Worm (Caenorhabditis elegans) whole organism, L2 larva: Measurements from ENCODE around the gene try-11.

Experiments
- aly-2 ChIP-seq: fragments of 150-350 bp; optimal IDR thresholded peaks from 2 replicates; lab custom pipeline; 2014; ENCODE audit warnings: missing biosample characterization, missing genetic modification characterization
- ama-1 ChIP-seq: fragments of 150-350 bp; optimal IDR thresholded peaks from 2 replicates; lab custom pipeline; 2018; ENCODE audit warnings: inconsistent platforms
- ceh-82 ChIP-seq: fragments of 150-350 bp; optimal IDR thresholded peaks from 2 replicates; lab custom pipeline; 2014; ENCODE audit warnings: missing biosample characterization, missing genetic modification characterization
- elt-1 ChIP-seq: fragments of 150-350 bp; optimal IDR thresholded peaks from 2 replicates; lab custom pipeline; 2014; ENCODE audit warnings: missing biosample characterization, missing genetic modification characterization
- lsy-2 ChIP-seq, 2 experiments: fragments of 150-350 bp in 1 of 2; sonication (generic microtip) in 1 of 2; optimal IDR thresholded peaks; 2 replicates each; lab custom pipeline; 2014 to 2017; ENCODE audit warnings: missing biosample characterization in 2 of 2, missing genetic modification characterization in 2 of 2
- nhr-11 ChIP-seq: fragments of 150-350 bp; optimal IDR thresholded peaks from 2 replicates; lab custom pipeline; 2014; ENCODE audit warnings: missing biosample characterization, missing genetic modification characterization
- nhr-25 ChIP-seq: fragments of 150-350 bp; sonication (generic microtip); optimal IDR thresholded peaks from 3 replicates; lab custom pipeline; 2014; ENCODE audit warnings: missing biosample characterization, missing genetic modification characterization
- nhr-6 ChIP-seq: fragments of 150-350 bp; optimal IDR thresholded peaks from 2 replicates; lab custom pipeline; 2014; ENCODE audit warnings: missing biosample characterization, missing genetic modification characterization
- sem-4 ChIP-seq: fragments of 150-350 bp; optimal IDR thresholded peaks from 2 replicates; lab custom pipeline; 2014; ENCODE audit warnings: missing biosample characterization, missing genetic modification reagents, missing genetic modification characterization
- unc-39 ChIP-seq: fragments of 150-350 bp; optimal IDR thresholded peaks from 2 replicates; lab custom pipeline; 2014; ENCODE audit warnings: missing biosample characterization, missing genetic modification characterization

ce11 chrV:7485000-7485399 lies 33.5 kb downstream of the try-11 start, which contains the start of gene srbc-8:
- TF ChIP-seq ama-1 (no peak), unc-39 (no peak), aly-2 (tag; lab: Kevin White, UChicago) (no peak), nhr-25 (tag; lab: Kevin White, UChicago) (no peak), nhr-11 (tag; lab: Kevin White, UChicago) (no peak), lsy-2 (tag; optimal IDR thresholded peaks at IDR 0.05; lab: Kevin White, UChicago) (no peak), elt-1 (tag; lab: Kevin White, UChicago) (no peak), sem-4 (tag; lab: Kevin White, UChicago) (no peak), ceh-82 (no peak), nhr-6 (tag; lab: Kevin White, UChicago) (no peak)
